Worm (Caenorhabditis elegans): ENCODE data around the gene nlp-25.

DNA sequence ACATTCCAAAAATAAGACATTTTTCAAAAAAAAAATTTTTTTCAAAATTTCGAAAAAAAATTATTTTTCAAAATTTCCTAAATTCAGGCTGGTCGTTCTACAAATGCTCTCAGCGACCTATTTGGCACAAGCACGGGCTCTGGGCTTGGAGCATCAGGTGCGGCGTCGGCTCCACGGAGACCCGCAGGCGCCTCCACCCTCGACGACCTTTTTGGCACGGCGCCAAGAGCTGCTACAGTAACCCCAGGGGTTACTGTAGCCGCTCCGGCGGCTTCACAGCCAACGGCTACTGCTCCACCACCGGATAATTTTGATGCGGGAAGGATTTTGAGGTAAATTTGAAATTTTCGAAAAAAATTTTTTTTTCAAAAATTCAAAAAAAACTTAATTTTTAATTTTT lies 19.7 kb downstream of the nlp-25 start:
- TF ChIP-seq ama-1 (optimal IDR thresholded peaks at IDR 0.05) (no peak), ZK546.5 (tag; optimal IDR thresholded peaks at IDR 0.05) (no peak), aly-2 (tag; optimal IDR thresholded peaks at IDR 0.05) (no peak), ztf-11 (tag; optimal IDR thresholded peaks at IDR 0.05) (no peak), nhr-77 (tag; optimal IDR thresholded peaks at IDR 0.05) (no peak), unc-55 (GFP tag; optimal IDR thresholded peaks at IDR 0.05) (no peak), lin-39 (tag; optimal IDR thresholded peaks at IDR 0.05) (no peak), nhr-12 (tag; optimal IDR thresholded peaks at IDR 0.05) (no peak), zag-1 (tag; optimal IDR thresholded peaks at IDR 0.05) (no peak), snpc-4 (tag; optimal IDR thresholded peaks at IDR 0.05) (no peak), dmd-4 (tag; optimal IDR thresholded peaks at IDR 0.05) (no peak), nhr-21 (tag; optimal IDR thresholded peaks at IDR 0.05) (no peak)

Data from whole organism, L2 larva.